Worm (Caenorhabditis elegans): Measurements from ENCODE around the gene cubn-1.

The cubn-1 gene

ce11 chrV:12567312-12567711 is 43.8 kb upstream of the cubn-1 start:
- no peak for TF ChIP-seq snpc-4 (GFP tag; optimal IDR thresholded peaks at IDR 0.05)
- TF ChIP-seq snpc-4 (tag; optimal IDR thresholded peaks at IDR 0.05), result no peak
- no peak for TF ChIP-seq ztf-22 (GFP tag; optimal IDR thresholded peaks at IDR 0.05)
- no peak for TF ChIP-seq efl-1 (GFP tag; optimal IDR thresholded peaks at IDR 0.05)
- TF ChIP-seq attf-6 (GFP tag; IDR thresholded peaks at IDR 0.05), result no peak
- no peak for TF ChIP-seq gei-17 (GFP tag; optimal IDR thresholded peaks at IDR 0.05)
- TF ChIP-seq ama-1 (optimal IDR thresholded peaks at IDR 0.05), result no peak
- no peak for TF ChIP-seq ama-1 (GFP tag; optimal IDR thresholded peaks at IDR 0.05)
- no peak for TF ChIP-seq Y95B8A.8 (GFP tag; IDR thresholded peaks at IDR 0.05)
- no peak for TF ChIP-seq lin-35 (GFP tag; optimal IDR thresholded peaks at IDR 0.05)
- TF ChIP-seq lin-54 (GFP tag; optimal IDR thresholded peaks at IDR 0.05), result no peak
- TF ChIP-seq dpff-1 (tag; optimal IDR thresholded peaks at IDR 0.05), result no peak

ce11 chrV:12567850-12568249 is 43.3 kb upstream of the cubn-1 start, which contains the start of gene E02A10.4:
Gene E02A10.4 (minus strand): TSS chrV:12567950.
- TF ChIP-seq hmg-20 (GFP tag; IDR thresholded peaks at IDR 0.05), result no peak
- no peak for TF ChIP-seq bed-2 (GFP tag; IDR thresholded peaks at IDR 0.05)
- no peak for TF ChIP-seq ztf-22 (GFP tag; optimal IDR thresholded peaks at IDR 0.05)
- TF ChIP-seq athp-1 (tag; optimal IDR thresholded peaks at IDR 0.05), result no peak

- TF ChIP-seq tlf-1 (GFP tag; optimal IDR thresholded peaks at IDR 0.05) (no peak), somi-1 (GFP tag; optimal IDR thresholded peaks at IDR 0.05) (no peak), ceh-91 (GFP tag; IDR thresholded peaks at IDR 0.05) (no peak), attf-5 (GFP tag; optimal IDR thresholded peaks at IDR 0.05) (no peak), C06A6.2 (GFP tag; conservative IDR thresholded peaks at IDR 0.05) (no peak), F55B11.4 (tag; optimal IDR thresholded peaks at IDR 0.05; ENCODE audit: borderline replicate concordance, insufficient read depth) (no peak), attf-3 (GFP tag; conservative IDR thresholded peaks at IDR 0.05) (no peak), rcor-1 (GFP tag; IDR thresholded peaks at IDR 0.05) (no peak), B0035.1 (tag; optimal IDR thresholded peaks at IDR 0.05) (no peak), ztf-3 (GFP tag; optimal IDR thresholded peaks at IDR 0.05) (no peak), sptf-2 (GFP tag; optimal IDR thresholded peaks at IDR 0.05) (no peak), xnd-1 (tag; optimal IDR thresholded peaks at IDR 0.05) (no peak), dpl-1 (GFP tag; optimal IDR thresholded peaks at IDR 0.05) (no peak)
Measured at ce11 chrV:12570271-12570670, 40.9 kb upstream of the cubn-1 start.

- peak; percentile 97 for TF ChIP-seq egrh-3 (GFP tag; IDR thresholded peaks at IDR 0.05)
- TF ChIP-seq B0336.3 (GFP tag; IDR thresholded peaks at IDR 0.05), result no peak
- no peak for TF ChIP-seq ets-4 (GFP tag; optimal IDR thresholded peaks at IDR 0.05)
- TF ChIP-seq hmg-20 (GFP tag; IDR thresholded peaks at IDR 0.05), result no peak
- no peak for TF ChIP-seq ceh-27 (GFP tag; optimal IDR thresholded peaks at IDR 0.05)
- TF ChIP-seq gei-17 (GFP tag; optimal IDR thresholded peaks at IDR 0.05), result no peak
- no peak for TF ChIP-seq F49E8.2 (tag; optimal IDR thresholded peaks at IDR 0.05; ENCODE audit: insufficient read depth)
- no peak for TF ChIP-seq pha-4 (tag; optimal IDR thresholded peaks at IDR 0.05)
- TF ChIP-seq rec-8 (tag; optimal IDR thresholded peaks at IDR 0.05), result no peak
- no peak for TF ChIP-seq attf-5 (GFP tag; optimal IDR thresholded peaks at IDR 0.05)
- 0 out of 2 replicates have a peak, but pooled peaks have one; percentile 28 for TF ChIP-seq sea-2 (GFP tag; IDR thresholded peaks at IDR 0.05)
Measured at ce11 chrV:12575846-12576245, 35.3 kb upstream of the cubn-1 start.
